Fruit fly (Drosophila melanogaster): ENCODE results near the gene HGTX.

The HGTX gene

dm6 chr3L:14636740-14637189 lies 37.4 kb upstream of the HGTX start (continued):
- no peak for TF ChIP-seq tna (GFP tag; IDR thresholded peaks at IDR 0.05; ENCODE audit: partially characterized antibody)
- peak; percentile 6 for TF ChIP-seq CG7839 (tag; optimal IDR thresholded peaks at IDR 0.05)
- TF ChIP-seq CG18599 (GFP tag; optimal IDR thresholded peaks at IDR 0.05): no peak
- TF ChIP-seq fd96Cb (tag; optimal IDR thresholded peaks at IDR 0.05): peak; percentile 12
- TF ChIP-seq stc (GFP tag; IDR thresholded peaks at IDR 0.05): peak; percentile 11; the same call in 1 of the 2 replicates
- TF ChIP-seq dmrt99B (tag; optimal IDR thresholded peaks at IDR 0.05): peak; percentile 19
- TF ChIP-seq Hsf (GFP tag; optimal IDR thresholded peaks at IDR 0.05): no peak
- TF ChIP-seq CG6813 (GFP tag; optimal IDR thresholded peaks at IDR 0.05): no peak
- TF ChIP-seq Sin3A (optimal IDR thresholded peaks at IDR 0.05): no peak
- TF ChIP-seq hkb (optimal IDR thresholded peaks at IDR 0.05): no peak
- 0 out of 2 replicates have a peak, but pooled peaks have one; percentile 17 for TF ChIP-seq hkb (GFP tag; IDR thresholded peaks at IDR 0.05)
- no peak for TF ChIP-seq CG8765 (GFP tag; IDR thresholded peaks at IDR 0.05)
- TF ChIP-seq Drgx (GFP tag; IDR thresholded peaks at IDR 0.05): peak; percentile 89
- no peak for TF ChIP-seq CG17385 (GFP tag; optimal IDR thresholded peaks at IDR 0.05)
- TF ChIP-seq CG2199 (GFP tag; IDR thresholded peaks at IDR 0.05): 0 out of 3 replicates have a peak, but pooled peaks have one; percentile 43
- TF ChIP-seq da (GFP tag; optimal IDR thresholded peaks at IDR 0.05): no peak
- TF ChIP-seq grn (GFP tag; optimal IDR thresholded peaks at IDR 0.05): no peak
- TF ChIP-seq CG14860 (GFP tag; IDR thresholded peaks at IDR 0.05; ENCODE audit: partially characterized antibody): no peak
- TF ChIP-seq sens (GFP tag): peak; percentile 70
- peak; percentile 39; the same call in 1 of the 3 replicates for TF ChIP-seq dysf (GFP tag; IDR thresholded peaks at IDR 0.05)
- peak; percentile 33; the same call in 1 of the 2 replicates for TF ChIP-seq CG14441 (GFP tag; IDR thresholded peaks at IDR 0.05)
- 0 out of 2 replicates have a peak, but pooled peaks have one; percentile 12 for TF ChIP-seq ro (GFP tag; IDR thresholded peaks at IDR 0.05)
- TF ChIP-seq CG3065 (GFP tag; optimal IDR thresholded peaks at IDR 0.05): no peak
- TF ChIP-seq CG31441 (GFP tag; IDR thresholded peaks at IDR 0.05): 0 out of 2 replicates have a peak, but pooled peaks have one; percentile 25

- TF ChIP-seq ftz-f1 (GFP tag; optimal IDR thresholded peaks at IDR 0.05) (no peak), mam (GFP tag; optimal IDR thresholded peaks at IDR 0.05) (no peak), CG16815 (GFP tag; optimal IDR thresholded peaks at IDR 0.05) (no peak), CG12155 (GFP tag; optimal IDR thresholded peaks at IDR 0.05) (no peak), PHDP (tag; optimal IDR thresholded peaks at IDR 0.05) (no peak), CG13287 (GFP tag; IDR thresholded peaks at IDR 0.05; ENCODE audit: partially characterized antibody) (no peak), cato (GFP tag; optimal IDR thresholded peaks at IDR 0.05; ENCODE audit: borderline replicate concordance) (no peak), CG30020 (tag; optimal IDR thresholded peaks at IDR 0.05) (no peak), Bteb2 (GFP tag; optimal IDR thresholded peaks at IDR 0.05) (no peak), CG2129 (GFP tag; IDR thresholded peaks at IDR 0.05; ENCODE audit: partially characterized antibody) (no peak), CG12769 (tag; optimal IDR thresholded peaks at IDR 0.05) (peak; percentile 83), stc (GFP tag; IDR thresholded peaks at IDR 0.05) (no peak), CG17361 (GFP tag; IDR thresholded peaks at IDR 0.05) (0 out of 3 replicates have a peak, but pooled peaks have one; percentile 8), sug (tag; optimal IDR thresholded peaks at IDR 0.05) (peak; percentile 49), CG16813 (GFP tag; IDR thresholded peaks at IDR 0.05; ENCODE audit: partially characterized antibody) (no peak), Dip2 (GFP tag; IDR thresholded peaks at IDR 0.05) (no peak), CG31441 (GFP tag; IDR thresholded peaks at IDR 0.05) (no peak), CG17829 (tag; optimal IDR thresholded peaks at IDR 0.05) (no peak), CG9932 (GFP tag; IDR thresholded peaks at IDR 0.05) (no peak), Atf6 (GFP tag; IDR thresholded peaks at IDR 0.05) (0 out of 2 replicates have a peak, but pooled peaks have one; percentile 3), ranshi (GFP tag; IDR thresholded peaks at IDR 0.05) (no peak), CG13894 (tag; optimal IDR thresholded peaks at IDR 0.05) (peak; percentile 58), pan (optimal IDR thresholded peaks at IDR 0.05) (no peak), pan (GFP tag; optimal IDR thresholded peaks at IDR 0.05 in 1 of 2, IDR thresholded peaks at IDR 0.05 in 1 of 2) (no peak), tio (GFP tag; optimal IDR thresholded peaks at IDR 0.05) (no peak), ash1 (GFP tag; optimal IDR thresholded peaks at IDR 0.05) (no peak), CG13424 (tag; optimal IDR thresholded peaks at IDR 0.05) (no peak), Doc2 (GFP tag; IDR thresholded peaks at IDR 0.05) (no peak), disco-r (GFP tag; optimal IDR thresholded peaks at IDR 0.05) (no peak), da (GFP tag; optimal IDR thresholded peaks at IDR 0.05) (no peak)
Measured at dm6 chr3L:14635564-14635937, 36.2 kb upstream of the HGTX start.
